Fruit fly (Drosophila melanogaster): ENCODE results near the gene CG7992.

Gene CG7992

DNA sequence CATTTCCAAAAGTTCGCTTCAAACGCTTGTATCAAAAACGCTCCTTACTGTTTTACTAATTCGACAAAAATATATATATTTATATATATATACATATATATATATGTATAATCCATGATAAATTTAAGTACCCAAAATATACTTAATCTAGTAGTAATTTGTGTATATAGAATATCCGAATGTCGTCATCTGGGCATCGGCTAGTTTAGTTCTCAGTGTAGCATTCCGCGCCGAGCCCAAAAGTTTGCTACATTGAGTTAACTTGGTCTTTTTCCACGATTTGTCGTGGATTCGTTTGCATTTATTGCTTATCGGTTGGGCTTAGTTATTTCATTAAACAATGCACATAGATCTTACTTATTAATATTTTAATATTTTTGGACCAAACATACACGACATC, 34.2 kb upstream of the CG7992 start (continued):
- TF ChIP-seq pan (optimal IDR thresholded peaks at IDR 0.05): no peak
- peak in 1 of 2 experiments; percentile 45 for TF ChIP-seq pan (GFP tag; optimal IDR thresholded peaks at IDR 0.05 in 1 of 2, IDR thresholded peaks at IDR 0.05 in 1 of 2)
- TF ChIP-seq CG8765 (GFP tag; IDR thresholded peaks at IDR 0.05): no peak
- peak; percentile 6 for TF ChIP-seq CG10654 (GFP tag; optimal IDR thresholded peaks at IDR 0.05)
- TF ChIP-seq NFAT (GFP tag; IDR thresholded peaks at IDR 0.05): peak; percentile 24; the same call in 1 of the 2 replicates
- TF ChIP-seq Hr78 (GFP tag; optimal IDR thresholded peaks at IDR 0.05): no peak
- TF ChIP-seq PHDP (tag; optimal IDR thresholded peaks at IDR 0.05): peak; percentile 28
- TF ChIP-seq Oli (tag; optimal IDR thresholded peaks at IDR 0.05): peak; percentile 40
- no peak for TF ChIP-seq C15 (GFP tag; IDR thresholded peaks at IDR 0.05)
- peak in 1 of 2 experiments; percentile 42 for TF ChIP-seq bsh (GFP tag; optimal IDR thresholded peaks at IDR 0.05)
- TF ChIP-seq BtbVII (GFP tag; optimal IDR thresholded peaks at IDR 0.05): peak; percentile 52
- TF ChIP-seq CG12155 (GFP tag; optimal IDR thresholded peaks at IDR 0.05): peak; percentile 9
- peak; percentile 66 for TF ChIP-seq zf30C (GFP tag; optimal IDR thresholded peaks at IDR 0.05)
- TF ChIP-seq CG14441 (GFP tag; IDR thresholded peaks at IDR 0.05): peak; percentile 63; the same call in 1 of the 2 replicates
- TF ChIP-seq CG18764 (GFP tag; optimal IDR thresholded peaks at IDR 0.05): no peak
- peak; percentile 1 for TF ChIP-seq CG4424 (GFP tag; optimal IDR thresholded peaks at IDR 0.05)
- no peak for TF ChIP-seq Blimp-1 (GFP tag; optimal IDR thresholded peaks at IDR 0.05)
- TF ChIP-seq bcd (GFP tag; optimal IDR thresholded peaks at IDR 0.05): peak; percentile 40
- no peak for TF ChIP-seq CG7963 (GFP tag; IDR thresholded peaks at IDR 0.05; ENCODE audit: partially characterized antibody)
- peak; percentile 75 for TF ChIP-seq Med (GFP tag)
- no peak for TF ChIP-seq CG11504 (tag; optimal IDR thresholded peaks at IDR 0.05)
- no peak for TF ChIP-seq CG17328 (GFP tag; IDR thresholded peaks at IDR 0.05)
- TF ChIP-seq ttk (GFP tag; IDR thresholded peaks at IDR 0.05): no peak
- TF ChIP-seq zfh1 (GFP tag; IDR thresholded peaks at IDR 0.05): peak; percentile 50; the same call in 1 of the 3 replicates
- peak; percentile 63 for TF ChIP-seq gem (tag; optimal IDR thresholded peaks at IDR 0.05)
- peak; percentile 9 for TF ChIP-seq CG6254 (GFP tag; optimal IDR thresholded peaks at IDR 0.05)
- 0 out of 2 replicates have a peak, but pooled peaks have one; percentile 33 for TF ChIP-seq CG11085 (GFP tag; IDR thresholded peaks at IDR 0.05)
- no peak for TF ChIP-seq CG14667 (GFP tag; IDR thresholded peaks at IDR 0.05)
- TF ChIP-seq CG17829 (tag; optimal IDR thresholded peaks at IDR 0.05): peak; percentile 16
- TF ChIP-seq CG12659 (GFP tag; optimal IDR thresholded peaks at IDR 0.05): peak; percentile 23
- TF ChIP-seq sob (GFP tag; IDR thresholded peaks at IDR 0.05): 0 out of 2 replicates have a peak, but pooled peaks have one; percentile 12
- peak; percentile 6 for TF ChIP-seq CG13424 (tag; optimal IDR thresholded peaks at IDR 0.05)
- peak; percentile 35 for TF ChIP-seq Xbp1 (GFP tag; optimal IDR thresholded peaks at IDR 0.05)
- no peak for TF ChIP-seq CG18599 (GFP tag; optimal IDR thresholded peaks at IDR 0.05)
- TF ChIP-seq CG6813 (GFP tag; optimal IDR thresholded peaks at IDR 0.05): peak; percentile 37
- TF ChIP-seq HLH3B (GFP tag; IDR thresholded peaks at IDR 0.05): 0 out of 2 replicates have a peak, but pooled peaks have one; percentile 23
- TF ChIP-seq CG2712 (tag; optimal IDR thresholded peaks at IDR 0.05): peak; percentile 27
- no peak for TF ChIP-seq CG12236 (GFP tag; optimal IDR thresholded peaks at IDR 0.05)
- no peak for TF ChIP-seq Sin3A (optimal IDR thresholded peaks at IDR 0.05)
- peak; percentile 47 for TF ChIP-seq sd (tag; optimal IDR thresholded peaks at IDR 0.05)
- peak; percentile 4 for TF ChIP-seq Hr3 (GFP tag; optimal IDR thresholded peaks at IDR 0.05)
- TF ChIP-seq CG12391 (tag; optimal IDR thresholded peaks at IDR 0.05): peak; percentile 12
- TF ChIP-seq pnt (GFP tag; optimal IDR thresholded peaks at IDR 0.05): no peak
- TF ChIP-seq wek (GFP tag; optimal IDR thresholded peaks at IDR 0.05): no peak
- TF ChIP-seq sr (GFP tag; IDR thresholded peaks at IDR 0.05): no peak
- TF ChIP-seq CG12219 (GFP tag; optimal IDR thresholded peaks at IDR 0.05): peak; percentile 5
- peak; percentile 46 for TF ChIP-seq ind (GFP tag; optimal IDR thresholded peaks at IDR 0.05)
- TF ChIP-seq Hr51 (GFP tag; optimal IDR thresholded peaks at IDR 0.05): peak in 1 of 2 experiments; percentile 41
- no peak for TF ChIP-seq CG8359 (GFP tag; optimal IDR thresholded peaks at IDR 0.05; ENCODE audit: borderline replicate concordance)
- peak; percentile 13; the same call in 1 of the 3 replicates for TF ChIP-seq dysf (GFP tag; IDR thresholded peaks at IDR 0.05)
